Worm (Caenorhabditis elegans) whole organism, mixed stage, embryonic: ENCODE data around the gene T28A8.5.

Experiments
- ham-2 ChIP-seq: fragments of 200-800 bp; sonication (Bioruptor generic); optimal IDR thresholded peaks from 2 replicates; lab custom pipeline; 2018; ENCODE audit warnings: mild to moderate bottlenecking, missing genetic modification characterization, missing compliant biosample characterization
- lin-13 ChIP-seq: fragments of 150-350 bp; optimal IDR thresholded peaks from 2 replicates; lab custom pipeline; 2014; ENCODE audit warnings: missing biosample characterization, missing genetic modification characterization
- ztf-11 ChIP-seq: fragments of 150-350 bp; optimal IDR thresholded peaks from 2 replicates; lab custom pipeline; 2014; ENCODE audit warnings: missing biosample characterization, missing genetic modification characterization

DNA sequence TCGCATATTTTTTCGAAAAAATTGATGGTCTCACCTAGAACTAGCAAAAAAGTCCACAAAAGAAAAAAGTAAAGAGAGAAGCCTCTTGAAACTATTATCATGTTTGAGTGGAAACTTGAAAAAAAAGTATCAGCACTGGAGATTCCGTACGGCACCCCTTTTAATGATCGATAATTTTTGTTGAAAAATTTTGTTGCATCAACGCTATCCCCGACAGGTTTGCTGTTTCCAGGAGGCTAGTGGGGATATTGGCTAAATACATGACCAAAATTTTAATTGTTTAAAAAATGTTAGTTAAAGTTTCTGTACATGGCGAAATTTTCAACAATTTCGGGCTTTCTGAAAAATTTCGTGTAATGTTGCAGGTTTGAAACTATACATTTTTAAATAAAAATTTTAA lies 5.9 kb upstream of the T28A8.5 start, which contains the start of gene T28A8.2:
- TF ChIP-seq ham-2 (no peak), lin-13 (tag; lab: Kevin White, UChicago) (no peak), ztf-11 (tag; lab: Kevin White, UChicago) (no peak)
